Fruit fly (Drosophila melanogaster) whole organism, adult: ENCODE results near the gene CG4297.

Experiments used
- CG11617 ChIP-seq: fragments of 200-800 bp; sonication (Bioruptor generic); optimal IDR thresholded peaks from 2 replicates; lab custom pipeline; 2017; ENCODE audit warnings: mild to moderate bottlenecking, missing biosample characterization, missing genetic modification reagents, missing genetic modification characterization
- CG12768 ChIP-seq: fragments of 200-800 bp; sonication (Bioruptor generic); optimal IDR thresholded peaks from 2 replicates; lab custom pipeline; 2017; ENCODE audit warnings: missing biosample characterization, missing genetic modification characterization, mild to moderate bottlenecking, moderate library complexity, missing genetic modification reagents
- CG14711 ChIP-seq: fragments of 200-800 bp; sonication (Bioruptor generic); optimal IDR thresholded peaks from 2 replicates; lab custom pipeline; 2018; ENCODE audit warnings: missing biosample characterization, mild to moderate bottlenecking, missing genetic modification characterization, moderate library complexity
- CG1620 ChIP-seq: fragments of 200-800 bp; sonication (Bioruptor generic); optimal IDR thresholded peaks from 2 replicates; lab custom pipeline; 2016; ENCODE audit warnings: missing biosample characterization, missing genetic modification characterization
- CG33017 ChIP-seq: fragments of 200-800 bp; sonication (Bioruptor generic); optimal IDR thresholded peaks from 2 replicates; lab custom pipeline; 2018; ENCODE audit warnings: missing biosample characterization, mild to moderate bottlenecking, missing genetic modification characterization, moderate library complexity
- CG5204 ChIP-seq: fragments of 200-800 bp; sonication (Bioruptor generic); optimal IDR thresholded peaks from 2 replicates; lab custom pipeline; 2016; ENCODE audit warnings: missing biosample characterization, missing genetic modification characterization
- CG7045 ChIP-seq: fragments of 200-800 bp; sonication (Bioruptor generic); optimal IDR thresholded peaks from 2 replicates; lab custom pipeline; 2017; ENCODE audit warnings: missing biosample characterization, mild to moderate bottlenecking, missing genetic modification characterization
- CG7101 ChIP-seq: fragments of 200-800 bp; sonication (Bioruptor generic); optimal IDR thresholded peaks from 2 replicates; lab custom pipeline; 2018; ENCODE audit warnings: missing biosample characterization, mild to moderate bottlenecking, missing genetic modification characterization, moderate library complexity
- Clk ChIP-seq: fragments of 200-800 bp; sonication (Bioruptor generic); optimal IDR thresholded peaks from 2 replicates; lab custom pipeline; 2017; ENCODE audit warnings: missing biosample characterization, missing genetic modification characterization
- Crg-1 ChIP-seq: fragments of 200-800 bp; sonication (Bioruptor generic); optimal IDR thresholded peaks from 2 replicates; lab custom pipeline; 2016; ENCODE audit warnings: missing biosample characterization, missing genetic modification characterization
- Hr96 ChIP-seq: fragments of 200-800 bp; sonication (Bioruptor generic); optimal IDR thresholded peaks from 2 replicates; lab custom pipeline; 2016; ENCODE audit warnings: missing biosample characterization, missing genetic modification characterization
- Mnt ChIP-seq: fragments of 200-800 bp; sonication (Bioruptor generic); optimal IDR thresholded peaks from 2 replicates; lab custom pipeline; 2016; ENCODE audit warnings: missing biosample characterization, mild to moderate bottlenecking, missing genetic modification characterization
- bab1 ChIP-seq: fragments of 200-800 bp; sonication (Bioruptor generic); optimal IDR thresholded peaks from 3 replicates; lab custom pipeline; 2019; ENCODE audit warnings: missing biosample characterization, mild to moderate bottlenecking, missing genetic modification characterization, moderate library complexity
- cic ChIP-seq: fragments of 200-800 bp; sonication (Bioruptor generic); optimal IDR thresholded peaks from 2 replicates; lab custom pipeline; 2017; ENCODE audit warnings: missing biosample characterization, mild to moderate bottlenecking, missing genetic modification characterization, moderate library complexity
- cnc ChIP-seq, 2 experiments: fragments of >200 bp; optimal IDR thresholded peaks; 2 replicates each; lab custom pipeline; 2017
- kay ChIP-seq: fragments of 200-800 bp; sonication (Bioruptor generic); peaks from one replicate; lab custom pipeline; 2016; ENCODE audit warnings: missing biosample characterization, missing genetic modification characterization, borderline replicate concordance
- ovo ChIP-seq: fragments of 200-800 bp; sonication (Bioruptor generic); optimal IDR thresholded peaks from 2 replicates; lab custom pipeline; 2016; ENCODE audit warnings: missing biosample characterization, missing genetic modification characterization
- pad ChIP-seq: fragments of 200-800 bp; sonication (Bioruptor generic); optimal IDR thresholded peaks from 3 replicates; lab custom pipeline; 2017; ENCODE audit warnings: missing biosample characterization, missing genetic modification characterization, mild to moderate bottlenecking, moderate library complexity, missing genetic modification reagents
- tj ChIP-seq: fragments of 200-800 bp; sonication (Bioruptor generic); optimal IDR thresholded peaks from 3 replicates; lab custom pipeline; 2017; ENCODE audit warnings: missing biosample characterization, mild to moderate bottlenecking, missing genetic modification characterization, moderate library complexity
- toe ChIP-seq: fragments of 200-800 bp; sonication (Bioruptor generic); optimal IDR thresholded peaks from 2 replicates; lab custom pipeline; 2016; ENCODE audit warnings: missing biosample characterization, missing genetic modification characterization

The CG4297 gene

DNA sequence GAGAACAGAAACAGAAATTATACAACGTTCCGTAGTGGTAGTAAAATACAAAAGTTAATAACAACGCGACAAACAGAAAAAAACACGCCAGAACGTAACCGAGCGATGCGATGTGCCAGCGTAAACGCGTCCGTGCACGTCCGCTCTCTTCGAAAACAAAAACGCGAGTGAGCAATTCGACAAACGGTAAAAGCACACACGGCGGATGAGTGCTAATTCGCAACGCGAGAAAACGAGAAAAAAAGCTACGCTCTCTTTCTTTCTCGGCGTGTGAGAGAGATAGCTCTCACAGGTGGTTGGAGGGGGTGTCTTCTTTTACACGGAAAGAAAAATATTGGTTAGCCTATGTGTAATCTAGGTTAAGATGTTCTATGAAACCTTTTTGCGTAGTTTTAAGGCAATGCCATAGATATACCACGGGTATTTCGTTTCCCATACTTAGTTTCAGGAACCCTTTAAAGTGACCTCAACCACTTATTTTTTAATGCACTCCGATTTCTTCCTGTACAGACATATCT, at the start of gene CG4297:
TSS of gene CG4297 (minus strand) at position 128 of the 518 bp plus-strand sequence.
- TF ChIP-seq CG33017 (tag; lab: Kevin White, UChicago) (peak; percentile 76), cic (GFP tag; lab: Kevin White, UChicago) (peak; percentile 94), pad (peak; percentile 85), ovo (GFP tag; lab: Kevin White, UChicago) (peak; percentile 93), tj (GFP tag; lab: Kevin White, UChicago) (peak; percentile 59), Mnt (GFP tag; lab: Kevin White, UChicago) (peak; percentile 85), CG1620 (GFP tag; lab: Kevin White, UChicago) (peak; percentile 59), Crg-1 (GFP tag; lab: Kevin White, UChicago) (peak; percentile 61), CG7045 (GFP tag; lab: Kevin White, UChicago) (peak; percentile 87), cnc (optimal IDR thresholded peaks at IDR 0.05; lab: Kevin White, UChicago) (no peak), CG11617 (peak; percentile 84), CG14711 (tag; lab: Kevin White, UChicago) (peak; percentile 66), CG5204 (GFP tag; lab: Kevin White, UChicago) (peak; percentile 75), kay (GFP tag; lab: Kevin White, UChicago) (no peak), CG7101 (tag; lab: Kevin White, UChicago) (peak; percentile 78), Hr96 (peak; percentile 82), toe (peak; percentile 81), bab1 (GFP tag; lab: Kevin White, UChicago) (peak; percentile 77), CG12768 (GFP tag; lab: Kevin White, UChicago) (peak; percentile 84), Clk (GFP tag; lab: Kevin White, UChicago) (peak; percentile 85)

DNA sequence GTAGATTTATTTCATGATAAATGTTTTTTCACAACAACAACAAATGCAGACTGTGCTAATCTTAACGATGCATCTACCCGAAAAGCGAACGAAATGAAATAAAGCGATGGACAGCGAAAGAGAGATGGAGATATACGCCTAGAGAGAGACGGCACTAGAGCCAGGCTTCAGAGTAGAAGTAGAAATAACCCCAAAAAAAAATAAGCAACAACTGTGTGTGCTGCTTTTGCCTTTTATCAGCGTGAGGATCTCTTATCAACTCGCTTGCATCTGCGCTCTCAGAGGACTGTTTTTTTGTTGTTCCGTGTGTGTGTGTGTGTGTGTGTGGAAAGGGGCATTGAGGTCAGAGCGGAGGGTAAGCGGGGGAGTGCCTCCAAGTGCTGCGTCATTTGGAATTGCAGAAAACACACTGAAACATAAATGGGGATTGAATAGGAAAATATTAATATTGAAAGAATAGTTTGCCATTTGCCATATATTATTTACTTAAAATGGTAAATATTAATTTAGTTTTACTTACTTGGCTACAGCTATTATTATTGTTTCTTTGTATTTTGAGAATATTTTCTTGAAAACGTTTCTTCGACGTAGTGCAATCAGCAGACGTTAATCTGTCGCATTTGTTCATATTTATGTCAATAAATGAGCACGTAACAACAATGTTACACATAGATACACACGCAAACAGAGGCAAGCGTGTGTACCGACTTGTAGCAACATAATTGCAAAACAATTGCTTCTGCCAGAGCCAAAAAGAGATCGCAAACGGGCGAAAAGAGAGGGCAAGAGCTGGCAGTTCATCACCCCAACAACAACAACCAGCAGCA, 49.2 kb upstream of the CG4297 start:
- TF ChIP-seq tj (GFP tag; lab: Kevin White, UChicago) = peak; percentile 55
- TF ChIP-seq Clk (GFP tag; lab: Kevin White, UChicago) = no peak

DNA sequence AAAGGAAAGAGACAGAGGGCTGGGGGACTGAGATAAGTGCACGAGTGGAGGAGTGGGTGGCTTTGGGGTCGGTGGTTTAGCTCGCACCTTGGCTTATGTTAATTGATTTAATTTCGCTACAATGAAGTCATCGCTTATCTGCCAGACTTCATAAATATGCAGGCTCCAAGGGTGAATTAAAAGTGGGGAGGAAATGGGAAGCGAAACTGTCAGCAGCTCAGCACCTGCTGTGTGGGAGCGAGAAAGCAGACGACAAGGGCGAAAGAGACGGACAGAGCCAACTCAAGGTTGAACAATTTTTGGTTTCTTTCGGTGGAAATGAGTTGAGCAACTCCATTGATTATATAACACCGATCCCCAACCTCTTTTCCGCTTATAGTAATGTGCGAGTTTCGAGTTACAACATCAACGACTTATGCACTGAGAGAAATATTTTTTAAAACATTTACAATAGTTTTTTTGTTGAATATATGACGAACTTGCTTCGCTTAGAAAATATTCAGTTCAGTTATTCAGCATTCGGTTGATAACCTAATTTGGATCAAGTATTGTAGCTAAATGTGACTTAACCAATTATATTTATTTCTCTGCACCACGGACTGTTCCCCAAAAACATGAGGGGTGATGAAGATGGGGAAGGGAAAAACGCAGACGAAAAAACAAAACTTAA, 48.5 kb upstream of the CG4297 start:
- no peak for TF ChIP-seq Mnt (GFP tag; lab: Kevin White, UChicago)
- TF ChIP-seq Crg-1 (GFP tag; lab: Kevin White, UChicago) = no peak
- TF ChIP-seq cnc (optimal IDR thresholded peaks at IDR 0.05; lab: Kevin White, UChicago) = no peak
- TF ChIP-seq Clk (GFP tag; lab: Kevin White, UChicago) = no peak
- TF ChIP-seq CG12768 (GFP tag; lab: Kevin White, UChicago) = no peak
- TF ChIP-seq CG11617 = no peak
- TF ChIP-seq ovo (GFP tag; lab: Kevin White, UChicago) = no peak
- TF ChIP-seq CG14711 (tag; lab: Kevin White, UChicago) = no peak
- TF ChIP-seq bab1 (GFP tag; lab: Kevin White, UChicago) = peak; percentile 41
- TF ChIP-seq CG7101 (tag; lab: Kevin White, UChicago) = peak; percentile 39

DNA sequence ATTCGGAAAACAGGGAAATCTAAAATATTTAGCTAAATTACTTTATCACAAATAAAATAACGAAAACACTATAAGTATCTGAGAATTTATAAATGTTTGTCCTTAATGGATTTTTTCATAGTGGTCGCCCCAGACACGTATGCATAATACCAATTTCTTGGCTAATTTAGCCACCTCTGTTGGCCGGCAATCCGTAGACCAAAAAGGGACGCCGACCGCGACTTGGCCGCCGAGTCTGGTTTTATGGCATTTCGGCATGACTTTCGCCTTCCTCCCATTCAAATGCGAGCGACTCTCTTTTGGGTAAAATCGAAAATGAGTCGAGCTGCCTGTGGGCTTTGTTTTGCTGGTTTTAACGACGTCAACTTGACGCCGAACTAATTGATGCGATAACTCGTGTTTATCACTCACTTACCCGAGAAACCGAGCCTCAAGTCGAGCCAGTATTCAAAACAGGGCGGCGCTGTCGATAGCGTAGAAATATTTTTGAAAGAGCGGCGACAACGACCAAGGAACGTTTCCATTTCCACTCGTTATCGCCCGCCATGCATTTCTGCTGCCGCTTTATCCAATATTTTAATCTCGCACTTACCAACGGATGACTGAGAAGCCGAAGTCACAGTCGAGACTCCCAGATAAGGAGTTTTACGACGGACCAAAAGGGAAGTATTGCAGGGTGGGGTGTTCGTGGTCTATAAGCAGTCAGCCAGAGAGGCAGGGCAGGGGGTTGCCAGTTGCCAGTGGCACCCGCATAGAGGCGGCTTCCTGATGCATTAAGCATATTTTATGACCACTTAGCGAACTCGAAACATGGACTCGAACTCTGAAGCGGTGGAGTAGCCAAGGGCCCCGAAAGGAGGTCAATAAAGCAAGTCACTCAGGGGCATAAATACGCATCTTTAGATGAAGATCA, 47.2 kb upstream of the CG4297 start:
- no peak for TF ChIP-seq CG1620 (GFP tag; lab: Kevin White, UChicago)
- no peak for TF ChIP-seq Crg-1 (GFP tag; lab: Kevin White, UChicago)
- no peak for TF ChIP-seq cic (GFP tag; lab: Kevin White, UChicago)
- no peak for TF ChIP-seq ovo (GFP tag; lab: Kevin White, UChicago)
- no peak for TF ChIP-seq CG33017 (tag; lab: Kevin White, UChicago)

DNA sequence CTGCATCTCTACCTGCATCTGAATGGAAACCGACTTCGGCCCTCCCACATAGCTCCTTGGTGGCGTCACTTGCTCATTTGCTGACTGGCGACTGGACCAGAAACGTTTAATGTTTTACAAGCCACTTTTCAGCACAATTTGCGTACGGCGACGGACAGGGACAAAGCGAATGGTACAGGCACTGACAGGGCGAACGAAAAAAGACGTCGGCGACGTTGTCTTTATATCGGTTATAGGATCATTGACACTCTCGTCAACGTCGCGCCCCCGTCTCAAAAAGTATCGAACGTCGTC, 46.6 kb upstream of the CG4297 start:
- TF ChIP-seq Clk (GFP tag; lab: Kevin White, UChicago) (no peak), kay (GFP tag; lab: Kevin White, UChicago) (no peak), Mnt (GFP tag; lab: Kevin White, UChicago) (no peak), Crg-1 (GFP tag; lab: Kevin White, UChicago) (no peak)
